Fruit fly (Drosophila melanogaster): Measurements from ENCODE around the gene CG43703.

The CG43703 gene

dm6 chr2L:3779143-3779788 is 14.0 kb downstream of the CG43703 start (continued):
- TF ChIP-seq CG11560 (tag; IDR thresholded peaks at IDR 0.05) (no peak), Sin3A (optimal IDR thresholded peaks at IDR 0.05) (no peak), CG4282 (GFP tag; optimal IDR thresholded peaks at IDR 0.05) (no peak), CG1602 (GFP tag; optimal IDR thresholded peaks at IDR 0.05) (no peak), CG17361 (GFP tag; IDR thresholded peaks at IDR 0.05) (peak; percentile 68; the same call in 2 of the 3 replicates), lmd (GFP tag; IDR thresholded peaks at IDR 0.05) (no peak), CG7786 (GFP tag; optimal IDR thresholded peaks at IDR 0.05) (no peak), lilli (GFP tag; optimal IDR thresholded peaks at IDR 0.05) (no peak), CG4328 (GFP tag; optimal IDR thresholded peaks at IDR 0.05) (no peak), CG15601 (tag; optimal IDR thresholded peaks at IDR 0.05) (no peak), PHDP (tag; optimal IDR thresholded peaks at IDR 0.05) (peak; percentile 15), CG6813 (GFP tag; optimal IDR thresholded peaks at IDR 0.05) (peak; percentile 16), CG13424 (tag; optimal IDR thresholded peaks at IDR 0.05) (no peak), CG8388 (GFP tag; optimal IDR thresholded peaks at IDR 0.05) (no peak), schlank (tag; optimal IDR thresholded peaks at IDR 0.05) (no peak), Atf-2 (GFP tag; optimal IDR thresholded peaks at IDR 0.05) (no peak), grau (tag; optimal IDR thresholded peaks at IDR 0.05) (peak; percentile 34), ssp (GFP tag; IDR thresholded peaks at IDR 0.05) (no peak), Dip3 (GFP tag; optimal IDR thresholded peaks at IDR 0.05) (no peak), caup (GFP tag; optimal IDR thresholded peaks at IDR 0.05; ENCODE audit: severe bottlenecking) (peak; percentile 9), kni (GFP tag; optimal IDR thresholded peaks at IDR 0.05) (no peak), CG6854 (GFP tag; optimal IDR thresholded peaks at IDR 0.05) (no peak), ab (GFP tag; optimal IDR thresholded peaks at IDR 0.05) (no peak), CG11696 (GFP tag; IDR thresholded peaks at IDR 0.05) (no peak), trh (GFP tag; optimal IDR thresholded peaks at IDR 0.05) (no peak), kay (GFP tag; optimal IDR thresholded peaks at IDR 0.05) (no peak), CG13624 (GFP tag; optimal IDR thresholded peaks at IDR 0.05) (no peak), Gsc (GFP tag; IDR thresholded peaks at IDR 0.05) (no peak), yki (optimal IDR thresholded peaks at IDR 0.05) (no peak), disco-r (GFP tag; optimal IDR thresholded peaks at IDR 0.05) (no peak), p53 (GFP tag; optimal IDR thresholded peaks at IDR 0.05) (no peak), CG9932 (GFP tag; IDR thresholded peaks at IDR 0.05) (no peak), HHEX (GFP tag; optimal IDR thresholded peaks at IDR 0.05) (no peak), CG2875 (GFP tag; optimal IDR thresholded peaks at IDR 0.05) (no peak), Oaz (GFP tag; IDR thresholded peaks at IDR 0.05) (no peak), org-1 (GFP tag; optimal IDR thresholded peaks at IDR 0.05) (no peak), dmrt99B (tag; optimal IDR thresholded peaks at IDR 0.05) (no peak), Side (GFP tag; optimal IDR thresholded peaks at IDR 0.05) (no peak), CG6175 (GFP tag; IDR thresholded peaks at IDR 0.05) (no peak), dpn (GFP tag; optimal IDR thresholded peaks at IDR 0.05) (no peak), sug (tag; optimal IDR thresholded peaks at IDR 0.05) (peak; percentile 38), tx (GFP tag; optimal IDR thresholded peaks at IDR 0.05) (no peak), exex (tag; optimal IDR thresholded peaks at IDR 0.05) (peak; percentile 97), CG32767 (GFP tag; IDR thresholded peaks at IDR 0.05) (no peak), CG13287 (GFP tag; IDR thresholded peaks at IDR 0.05; ENCODE audit: partially characterized antibody) (no peak), row (GFP tag; IDR thresholded peaks at IDR 0.05) (peak; percentile 33; the same call in 1 of the 3 replicates), Camta (GFP tag; optimal IDR thresholded peaks at IDR 0.05) (no peak), wdn (GFP tag; IDR thresholded peaks at IDR 0.05) (no peak), Chrac-16 (GFP tag; optimal IDR thresholded peaks at IDR 0.05) (no peak), CG34376 (GFP tag; optimal IDR thresholded peaks at IDR 0.05) (no peak), Hsf (GFP tag; optimal IDR thresholded peaks at IDR 0.05) (no peak), Aef1 (GFP tag; IDR thresholded peaks at IDR 0.05) (no peak)

All from whole organism, embryonic.